Worm (Caenorhabditis elegans): Measurements from ENCODE around the gene set-17.

The set-17 gene

ce11 chrII:8940362-8940940, at the start of gene set-17, which contains the start of gene T21B10.4:
set-17 (minus strand) TSS chrII:8940488.
T21B10.4 (plus strand) TSS chrII:8940894.
- TF ChIP-seq pes-1 (GFP tag; IDR thresholded peaks at IDR 0.05), result no peak
- TF ChIP-seq hmbx-1 (tag; optimal IDR thresholded peaks at IDR 0.05), result no peak
- no peak for TF ChIP-seq F13C5.2 (tag; optimal IDR thresholded peaks at IDR 0.05)
- TF ChIP-seq B0310.2 (tag; optimal IDR thresholded peaks at IDR 0.05), result no peak
- no peak for TF ChIP-seq tbx-11 (GFP tag; IDR thresholded peaks at IDR 0.05)
- TF ChIP-seq tra-4 (tag; optimal IDR thresholded peaks at IDR 0.05), result no peak

DNA sequence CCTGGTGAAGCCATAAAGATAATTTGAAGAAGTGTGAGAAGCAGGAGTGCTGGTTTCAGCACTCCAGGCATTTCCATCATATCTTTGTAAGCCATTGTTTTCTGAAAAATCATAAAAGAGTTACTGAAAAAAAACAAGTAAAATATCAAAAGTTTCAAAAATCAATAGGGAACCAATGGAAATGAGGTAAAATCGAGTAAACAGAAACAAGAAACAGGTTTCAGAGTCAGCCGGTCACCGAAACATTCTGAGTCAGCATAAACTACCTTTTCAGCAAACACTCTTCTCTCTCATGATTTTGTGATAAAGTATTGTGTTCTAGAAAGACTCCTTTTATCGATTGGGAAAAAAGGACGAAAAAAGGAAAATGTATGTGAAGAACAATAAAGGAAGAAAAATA, 49.2 kb upstream of the set-17 start, which contains the start of gene C18E9.9:
TSS of gene C18E9.9 (minus strand) at position 101 of the 400 bp plus-strand sequence.
- no peak for TF ChIP-seq tra-4 (tag; optimal IDR thresholded peaks at IDR 0.05)
- TF ChIP-seq flt-1 (GFP tag; IDR thresholded peaks at IDR 0.05), result no peak
- no peak for TF ChIP-seq ceh-36 (tag; optimal IDR thresholded peaks at IDR 0.05)
- TF ChIP-seq sea-1 (GFP tag; conservative IDR thresholded peaks at IDR 0.05), result no peak
- no peak for TF ChIP-seq tbx-11 (GFP tag; IDR thresholded peaks at IDR 0.05)
- TF ChIP-seq pes-1 (GFP tag; IDR thresholded peaks at IDR 0.05), result no peak
- no peak for TF ChIP-seq ets-7 (tag; optimal IDR thresholded peaks at IDR 0.05)
- no peak for TF ChIP-seq F13C5.2 (tag; optimal IDR thresholded peaks at IDR 0.05)
- TF ChIP-seq hmg-4 (GFP tag; optimal IDR thresholded peaks at IDR 0.05), result no peak
- no peak for TF ChIP-seq ceh-13 (GFP tag; optimal IDR thresholded peaks at IDR 0.05)
- TF ChIP-seq scrt-1 (GFP tag; IDR thresholded peaks at IDR 0.05), result no peak
- no peak for TF ChIP-seq tbx-37 (GFP tag; conservative IDR thresholded peaks at IDR 0.05)
- no peak for TF ChIP-seq hmbx-1 (tag; optimal IDR thresholded peaks at IDR 0.05)
- TF ChIP-seq hnd-1 (tag; optimal IDR thresholded peaks at IDR 0.05), result no peak
- no peak for TF ChIP-seq aly-1 (tag; optimal IDR thresholded peaks at IDR 0.05)

ce11 chrII:8987962-8988361, 47.7 kb upstream of the set-17 start, which contains the start of gene C18E9.8:
C18E9.8 (minus strand) TSS chrII:8988062.
- no peak for TF ChIP-seq tra-4 (tag; optimal IDR thresholded peaks at IDR 0.05)
- no peak for TF ChIP-seq tbx-11 (GFP tag; IDR thresholded peaks at IDR 0.05)
- TF ChIP-seq hnd-1 (tag; optimal IDR thresholded peaks at IDR 0.05), result no peak
- no peak for TF ChIP-seq ceh-36 (tag; optimal IDR thresholded peaks at IDR 0.05)
- no peak for TF ChIP-seq ets-7 (tag; optimal IDR thresholded peaks at IDR 0.05)

DNA sequence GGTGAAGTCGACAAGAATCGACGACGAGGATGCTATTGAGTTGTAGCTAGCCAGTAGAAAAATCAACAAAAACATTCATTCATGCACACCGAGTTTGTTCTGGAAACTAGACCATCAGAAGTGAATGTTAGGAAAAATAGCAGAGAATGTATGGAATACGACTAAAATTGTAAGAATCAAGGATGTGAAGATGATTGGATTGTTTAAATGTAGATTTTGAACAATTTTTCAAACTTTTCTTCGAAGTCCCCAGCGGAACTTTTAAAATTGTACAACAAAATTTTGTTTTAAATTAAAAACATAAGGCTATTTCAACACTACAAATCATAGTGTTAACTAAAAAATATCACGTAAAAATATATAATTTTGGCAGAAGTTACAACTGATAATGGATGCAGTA, 42.4 kb upstream of the set-17 start, which contains the start of gene C18E9.7:
TSS of gene C18E9.7 (minus strand) at position 101 of the 400 bp plus-strand sequence.
- TF ChIP-seq tra-4 (tag; optimal IDR thresholded peaks at IDR 0.05) (no peak), hmbx-1 (tag; optimal IDR thresholded peaks at IDR 0.05) (no peak), tbx-11 (GFP tag; IDR thresholded peaks at IDR 0.05) (no peak), aly-1 (tag; optimal IDR thresholded peaks at IDR 0.05) (no peak), ets-7 (tag; optimal IDR thresholded peaks at IDR 0.05) (no peak), B0310.2 (tag; optimal IDR thresholded peaks at IDR 0.05) (no peak), tbx-37 (GFP tag; conservative IDR thresholded peaks at IDR 0.05) (no peak), pes-1 (GFP tag; IDR thresholded peaks at IDR 0.05) (no peak), hnd-1 (tag; optimal IDR thresholded peaks at IDR 0.05) (no peak), ceh-36 (tag; optimal IDR thresholded peaks at IDR 0.05) (no peak), ama-1 (optimal IDR thresholded peaks at IDR 0.05) (no peak), scrt-1 (GFP tag; IDR thresholded peaks at IDR 0.05) (no peak), sea-1 (GFP tag; conservative IDR thresholded peaks at IDR 0.05) (no peak)

- peak; percentile 47 for TF ChIP-seq F13C5.2 (tag; optimal IDR thresholded peaks at IDR 0.05)
- no peak for TF ChIP-seq tbx-37 (GFP tag; conservative IDR thresholded peaks at IDR 0.05)
Observed at ce11 chrII:8973516-8974043, 33.3 kb upstream of the set-17 start, which contains the start of gene tomm-40. tomm-40 (minus strand) TSS chrII:8973566.

- no peak for TF ChIP-seq tbx-11 (GFP tag; IDR thresholded peaks at IDR 0.05)
- no peak for TF ChIP-seq hnd-1 (tag; optimal IDR thresholded peaks at IDR 0.05)
- TF ChIP-seq F13C5.2 (tag; optimal IDR thresholded peaks at IDR 0.05), result peak; percentile 82
- TF ChIP-seq hmbx-1 (tag; optimal IDR thresholded peaks at IDR 0.05), result no peak
- TF ChIP-seq tra-4 (tag; optimal IDR thresholded peaks at IDR 0.05), result no peak
- 0 out of 2 replicates have a peak, but pooled peaks have one; percentile 22 for TF ChIP-seq tbx-37 (GFP tag; conservative IDR thresholded peaks at IDR 0.05)
- no peak for TF ChIP-seq ceh-36 (tag; optimal IDR thresholded peaks at IDR 0.05)
- TF ChIP-seq hmg-4 (GFP tag; optimal IDR thresholded peaks at IDR 0.05), result peak; percentile 67
- no peak for TF ChIP-seq ceh-13 (GFP tag; optimal IDR thresholded peaks at IDR 0.05)
Observed at ce11 chrII:8969251-8970183, 29.2 kb upstream of the set-17 start, which contains the start of the genes szy-20 and C18E9.5. szy-20 (minus strand) TSS chrII:8969333. C18E9.5 (plus strand) TSS chrII:8969980.

ce11 chrII:8964835-8965234, 24.5 kb upstream of the set-17 start, which contains the start of the genes ndub-3 and C18E9.2:
ndub-3 (minus strand) TSS chrII:8964890.
C18E9.2 (plus strand) TSS chrII:8965006.
- TF ChIP-seq ama-1 (optimal IDR thresholded peaks at IDR 0.05) (no peak), scrt-1 (GFP tag; IDR thresholded peaks at IDR 0.05) (no peak), tbx-37 (GFP tag; conservative IDR thresholded peaks at IDR 0.05) (no peak), tbx-11 (GFP tag; IDR thresholded peaks at IDR 0.05) (no peak), ets-7 (tag; optimal IDR thresholded peaks at IDR 0.05) (no peak), B0310.2 (tag; optimal IDR thresholded peaks at IDR 0.05) (no peak), sea-1 (GFP tag; conservative IDR thresholded peaks at IDR 0.05) (no peak), hnd-1 (tag; optimal IDR thresholded peaks at IDR 0.05) (no peak), aly-1 (tag; optimal IDR thresholded peaks at IDR 0.05) (no peak)

Data from whole organism, early embryonic.